Fruit fly (Drosophila melanogaster): Measurements from ENCODE around the gene smp-30.

Gene smp-30

DNA sequence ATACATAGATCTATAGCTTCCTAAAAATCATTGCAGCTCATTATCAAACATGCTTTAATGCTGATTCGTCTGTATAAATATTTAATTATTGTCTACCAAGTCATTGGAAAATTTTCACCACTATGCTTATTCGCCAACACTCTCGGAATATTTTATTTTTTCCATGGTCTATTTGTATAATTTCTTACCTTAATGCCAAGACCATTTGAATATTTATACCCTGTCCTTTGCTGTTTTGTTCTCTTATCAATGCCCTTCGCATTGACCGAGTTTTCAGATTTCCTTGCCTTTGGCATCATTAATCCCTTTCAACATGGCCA lies 19.3 kb downstream of the smp-30 start (continued):
- TF ChIP-seq CG8765 (GFP tag; IDR thresholded peaks at IDR 0.05) = no peak
- TF ChIP-seq CG11456 (GFP tag; IDR thresholded peaks at IDR 0.05) = no peak
- no peak for TF ChIP-seq CG6689 (GFP tag; IDR thresholded peaks at IDR 0.05)
- no peak for TF ChIP-seq repo (GFP tag; optimal IDR thresholded peaks at IDR 0.05)
- TF ChIP-seq CG2889 (GFP tag; IDR thresholded peaks at IDR 0.05) = no peak
- 0 out of 2 replicates have a peak, but pooled peaks have one; percentile 32 for TF ChIP-seq Atf6 (GFP tag; IDR thresholded peaks at IDR 0.05)
- TF ChIP-seq E2f1 (GFP tag; IDR thresholded peaks at IDR 0.05) = peak; percentile 22; the same call in 1 of the 2 replicates
- peak; percentile 62 for TF ChIP-seq Drgx (GFP tag; IDR thresholded peaks at IDR 0.05)
- TF ChIP-seq gem (tag; optimal IDR thresholded peaks at IDR 0.05) = peak; percentile 40
- no peak for TF ChIP-seq CG8944 (GFP tag; optimal IDR thresholded peaks at IDR 0.05)
- TF ChIP-seq az2 (GFP tag; optimal IDR thresholded peaks at IDR 0.05) = no peak
- TF ChIP-seq CG30431 (GFP tag; optimal IDR thresholded peaks at IDR 0.05) = no peak
- no peak for TF ChIP-seq bowl (GFP tag; IDR thresholded peaks at IDR 0.05)
- TF ChIP-seq CG4360 (GFP tag; IDR thresholded peaks at IDR 0.05) = no peak
- TF ChIP-seq PHDP (tag; optimal IDR thresholded peaks at IDR 0.05) = peak; percentile 6
- no peak for TF ChIP-seq CG13775 (GFP tag; optimal IDR thresholded peaks at IDR 0.05)
- TF ChIP-seq CG18476 (GFP tag; optimal IDR thresholded peaks at IDR 0.05) = peak; percentile 6
- no peak for TF ChIP-seq CG18764 (GFP tag; optimal IDR thresholded peaks at IDR 0.05)
- TF ChIP-seq nerfin-1 (tag; optimal IDR thresholded peaks at IDR 0.05) = no peak
- peak; percentile 23 for TF ChIP-seq CG11504 (tag; optimal IDR thresholded peaks at IDR 0.05)
- TF ChIP-seq HHEX (GFP tag; optimal IDR thresholded peaks at IDR 0.05) = no peak
- TF ChIP-seq CG12219 (GFP tag; optimal IDR thresholded peaks at IDR 0.05) = no peak
- TF ChIP-seq Jarid2 (GFP tag; optimal IDR thresholded peaks at IDR 0.05) = no peak
- no peak for TF ChIP-seq Fer3 (tag; optimal IDR thresholded peaks at IDR 0.05)
- no peak for TF ChIP-seq chm (GFP tag; IDR thresholded peaks at IDR 0.05)
- no peak for TF ChIP-seq ato (GFP tag; IDR thresholded peaks at IDR 0.05; ENCODE audit: partially characterized antibody)
- no peak for TF ChIP-seq CG15011 (GFP tag; optimal IDR thresholded peaks at IDR 0.05)
- TF ChIP-seq CHES-1-like (GFP tag; optimal IDR thresholded peaks at IDR 0.05) = no peak
- peak; percentile 9 for TF ChIP-seq CG9727 (GFP tag; optimal IDR thresholded peaks at IDR 0.05)
- TF ChIP-seq H15 (GFP tag; IDR thresholded peaks at IDR 0.05) = no peak
- TF ChIP-seq CG7271 (tag; optimal IDR thresholded peaks at IDR 0.05) = no peak
- TF ChIP-seq Ets65A (GFP tag) = no peak
- TF ChIP-seq Hmr (GFP tag; optimal IDR thresholded peaks at IDR 0.05) = no peak
- no peak for TF ChIP-seq Doc2 (GFP tag; IDR thresholded peaks at IDR 0.05)
- TF ChIP-seq Hey (tag; optimal IDR thresholded peaks at IDR 0.05) = no peak
- TF ChIP-seq CG12659 (GFP tag; optimal IDR thresholded peaks at IDR 0.05) = peak; percentile 1
- TF ChIP-seq Hr51 (GFP tag; optimal IDR thresholded peaks at IDR 0.05) = peak in 1 of 2 experiments; percentile 15
- no peak for TF ChIP-seq toy (GFP tag; IDR thresholded peaks at IDR 0.05)
- TF ChIP-seq CG33557 (GFP tag; optimal IDR thresholded peaks at IDR 0.05) = no peak
- TF ChIP-seq danr (GFP tag; IDR thresholded peaks at IDR 0.05) = no peak
- no peak for TF ChIP-seq zen (tag; optimal IDR thresholded peaks at IDR 0.05)
- peak; percentile 6 for TF ChIP-seq CG17385 (GFP tag; optimal IDR thresholded peaks at IDR 0.05)
- no peak for TF ChIP-seq CG10366 (GFP tag; IDR thresholded peaks at IDR 0.05)
- no peak for TF ChIP-seq ham (GFP tag; IDR thresholded peaks at IDR 0.05)
- no peak for TF ChIP-seq Sry-δ (GFP tag; optimal IDR thresholded peaks at IDR 0.05)
- TF ChIP-seq tx (GFP tag; optimal IDR thresholded peaks at IDR 0.05) = no peak
- no peak for TF ChIP-seq CG17186 (GFP tag; optimal IDR thresholded peaks at IDR 0.05)
- TF ChIP-seq scrt (GFP tag; optimal IDR thresholded peaks at IDR 0.05) = no peak
- no peak for TF ChIP-seq CG1603 (tag; optimal IDR thresholded peaks at IDR 0.05)
- no peak for TF ChIP-seq CG6813 (GFP tag; optimal IDR thresholded peaks at IDR 0.05)
- peak; percentile 3 for TF ChIP-seq phol (tag; optimal IDR thresholded peaks at IDR 0.05)
- no peak for TF ChIP-seq zfh2 (GFP tag; optimal IDR thresholded peaks at IDR 0.05)

All from whole organism, embryonic.